Fruit fly (Drosophila melanogaster) Kc167 (cell line): ENCODE measurements around the gene CG14115.

Experiments used
- h ChIP-seq: fragments of >200 bp; optimal IDR thresholded peaks from 3 replicates; lab custom pipeline; 2018; ENCODE audit warnings: missing external identifiers
- psq ChIP-seq: fragments of >200 bp; optimal IDR thresholded peaks from 2 replicates; lab custom pipeline; 2017; ENCODE audit warnings: missing external identifiers
- ttk ChIP-seq: sonication (Bioruptor generic); optimal IDR thresholded peaks from 2 replicates; lab custom pipeline; 2017; ENCODE audit warnings: missing external identifiers

DNA sequence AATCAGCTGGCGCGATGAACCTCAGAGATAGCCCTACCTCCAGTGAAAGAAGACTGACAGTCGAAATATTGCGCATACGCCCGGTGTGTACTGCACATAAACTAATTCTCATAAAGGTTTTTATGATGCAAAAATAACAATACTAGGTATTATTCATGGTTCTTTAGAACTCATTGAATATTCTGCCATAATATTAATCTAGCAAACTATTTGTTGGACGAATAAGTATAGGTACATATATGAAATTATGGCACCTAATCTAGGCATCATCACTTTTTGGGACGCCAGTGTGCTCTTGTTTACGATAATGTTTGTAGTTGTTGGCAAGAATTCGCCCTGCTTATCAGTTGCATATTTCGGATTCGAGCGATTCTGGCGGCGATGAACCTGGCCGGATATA lies 39.5 kb downstream of the CG14115 start:
- TF ChIP-seq psq (lab: Kevin White, UChicago) (no peak), h (lab: Kevin White, UChicago) (no peak), ttk (lab: Kevin White, UChicago) (no peak)
